Worm (Caenorhabditis elegans) whole organism, L4 larva: ENCODE data around the gene nhr-11.

Source experiments
- ZK546.5 ChIP-seq, 2 experiments: sonication (generic microtip); optimal IDR thresholded peaks; 2 replicates each; lab custom pipeline; 2017; ENCODE audit warnings: missing biosample characterization in 2 of 2, missing genetic modification characterization in 2 of 2
- jun-1 ChIP-seq: fragments of 150-350 bp; optimal IDR thresholded peaks from 2 replicates; lab custom pipeline; 2014; ENCODE audit warnings: missing biosample characterization, missing genetic modification reagents, missing genetic modification characterization
- nhr-11 ChIP-seq: fragments of 150-350 bp; optimal IDR thresholded peaks from 2 replicates; lab custom pipeline; 2014; ENCODE audit warnings: missing biosample characterization, missing genetic modification characterization
- nhr-237 ChIP-seq: sonication (generic microtip); optimal IDR thresholded peaks from 2 replicates; lab custom pipeline; 2017; ENCODE audit warnings: missing biosample characterization, missing genetic modification characterization
- nhr-28 ChIP-seq: fragments of 150-350 bp; optimal IDR thresholded peaks from 2 replicates; lab custom pipeline; 2014; ENCODE audit warnings: missing biosample characterization, missing genetic modification characterization

DNA sequence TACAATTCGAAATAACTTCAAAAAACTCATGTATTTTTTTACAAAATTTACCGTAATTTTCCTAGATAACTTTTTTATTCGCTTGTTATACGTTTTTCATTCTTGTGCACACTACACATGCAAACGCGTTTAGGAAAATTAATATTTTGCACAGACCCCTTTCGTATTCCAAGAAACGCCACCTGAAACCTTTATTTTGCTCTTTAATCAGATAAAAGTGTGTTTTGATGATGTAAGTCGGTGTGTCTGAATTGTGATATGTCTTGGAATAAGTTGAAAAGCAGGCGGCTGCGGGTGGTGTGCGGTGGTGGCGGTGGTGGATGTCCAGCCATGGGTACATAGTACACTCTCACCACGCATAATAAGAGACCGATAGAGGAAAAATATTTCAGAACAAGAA, 16.4 kb upstream of the nhr-11 start:
- TF ChIP-seq jun-1 (no peak), nhr-11 (tag; lab: Kevin White, UChicago) (no peak), nhr-237 (tag; lab: Kevin White, UChicago) (no peak), ZK546.5 (tag; optimal IDR thresholded peaks at IDR 0.05; lab: Kevin White, UChicago) (no peak), nhr-28 (tag; lab: Kevin White, UChicago) (no peak)
